Fruit fly (Drosophila melanogaster): ENCODE results near the gene mGluR.
"Not testable (repeated sequence)": the region's sequence is repeated elsewhere in the genome, so short reads cannot be mapped to it uniquely, and the experiment has no call there.

The mGluR gene

DNA sequence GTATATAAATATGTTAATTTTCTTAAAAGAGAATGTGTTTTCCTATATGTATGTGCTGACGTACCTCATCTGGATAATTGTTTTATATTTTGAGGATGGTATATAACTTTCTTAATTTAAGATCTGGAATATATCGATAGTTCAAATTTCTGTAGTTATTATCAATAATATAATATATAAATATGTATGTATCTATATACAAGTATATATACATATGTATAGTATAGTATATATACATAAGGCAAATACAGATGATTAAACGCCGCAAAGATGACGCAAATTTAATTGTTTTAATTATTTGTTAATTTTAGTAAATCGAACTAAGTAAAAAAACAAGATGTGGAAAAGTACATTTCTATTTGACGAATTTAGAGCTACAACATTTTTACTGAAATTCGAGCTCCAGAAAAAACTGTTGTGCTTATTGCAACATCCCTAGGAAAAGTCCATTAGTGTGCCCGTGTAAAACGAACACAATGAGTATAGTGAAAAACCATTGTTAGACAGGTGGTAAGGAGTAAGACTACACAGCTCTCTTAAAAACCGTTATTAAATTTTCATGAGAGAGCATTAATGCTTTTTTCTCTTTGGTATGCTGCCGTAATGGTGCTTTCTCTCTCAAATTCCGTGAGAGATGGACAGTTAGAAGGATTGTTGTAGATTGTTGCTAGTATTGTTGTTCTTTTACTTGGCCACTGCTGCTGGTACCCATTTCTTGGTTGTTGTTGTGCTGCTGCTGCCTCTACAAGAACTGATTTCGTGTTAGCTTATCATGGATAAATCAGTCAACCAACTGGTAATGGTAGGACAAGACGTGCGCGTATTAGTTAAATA, at the start of gene mGluR:
TSS of gene mGluR (plus strand) at position 784 of the 834 bp plus-strand sequence.
- no peak for TF ChIP-seq CG8478 (optimal IDR thresholded peaks at IDR 0.05)

- TF ChIP-seq CTCF (optimal IDR thresholded peaks at IDR 0.05) = no peak
Observed at dm6 chr4:896134-896533, 40.5 kb upstream of the mGluR start.

DNA sequence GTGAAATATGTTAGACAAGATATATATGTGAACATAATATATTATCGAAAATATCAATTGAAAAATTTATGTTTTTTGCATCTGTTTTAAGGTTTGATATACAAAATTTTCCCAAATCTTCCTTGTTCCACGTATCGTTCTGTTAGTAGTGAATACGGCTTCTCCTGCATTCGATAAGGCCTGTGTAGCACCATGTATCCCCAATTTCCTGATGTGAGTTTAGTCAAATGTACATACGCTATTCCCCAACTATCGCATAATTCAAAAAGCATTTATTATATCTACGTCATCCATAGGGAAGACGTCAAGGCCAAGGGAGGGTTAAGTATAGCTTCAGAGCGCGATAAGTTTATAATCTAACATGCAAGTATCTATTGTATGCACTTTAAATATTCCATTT, 32.0 kb upstream of the mGluR start:
- TF ChIP-seq CTCF (optimal IDR thresholded peaks at IDR 0.05) (no peak), CG8478 (optimal IDR thresholded peaks at IDR 0.05) (no peak)

DNA sequence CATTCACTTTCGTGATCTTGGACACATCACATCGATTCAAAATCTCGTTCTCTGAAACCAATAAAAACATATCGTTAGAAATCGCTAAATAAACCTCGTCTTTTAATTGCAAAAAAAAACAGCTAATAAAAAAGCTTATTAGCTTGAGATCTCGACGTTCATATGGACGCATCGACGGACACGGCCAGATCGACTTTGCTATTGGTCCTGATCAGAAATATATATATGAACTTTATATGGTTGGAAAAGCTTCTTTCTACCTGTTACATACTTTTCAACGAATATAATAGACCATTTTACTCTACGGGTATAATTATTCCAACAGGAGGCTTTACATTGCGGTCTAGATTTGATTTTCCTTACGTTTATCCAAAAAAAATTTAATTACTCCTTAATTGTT, 27.5 kb upstream of the mGluR start:
- TF ChIP-seq CG8478 (optimal IDR thresholded peaks at IDR 0.05) (no peak), CTCF (optimal IDR thresholded peaks at IDR 0.05) (no peak)

DNA sequence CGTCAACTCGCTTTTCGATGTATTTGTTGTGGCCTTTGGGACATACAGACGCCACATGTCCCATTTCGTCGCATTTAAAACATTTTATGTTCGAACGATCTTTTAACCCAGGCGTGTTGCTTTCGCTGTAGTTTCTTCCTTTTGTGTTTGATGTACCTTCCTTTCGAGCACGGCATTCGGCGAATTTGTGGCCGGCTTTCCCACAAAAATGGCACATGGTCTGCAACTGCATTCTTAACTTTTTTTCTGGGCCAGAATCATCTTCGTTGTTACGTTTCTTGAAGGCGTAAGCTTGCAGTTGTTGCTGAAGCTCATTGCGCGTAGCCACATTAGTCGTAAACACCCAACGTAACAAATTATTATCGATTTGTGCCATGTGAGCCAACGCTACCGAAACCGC, 24.4 kb upstream of the mGluR start, which contains the start of gene unc-13:
TSS of gene unc-13 (minus strand) at position 101 of the 400 bp plus-strand sequence.
- TF ChIP-seq CTCF, CG8478 (optimal IDR thresholded peaks at IDR 0.05): not testable (repeated sequence)

- no peak for TF ChIP-seq CTCF (optimal IDR thresholded peaks at IDR 0.05)
- TF ChIP-seq CG8478 (optimal IDR thresholded peaks at IDR 0.05) = no peak
Observed at dm6 chr4:922592-922991, 14.0 kb upstream of the mGluR start.

- no peak for TF ChIP-seq CTCF (optimal IDR thresholded peaks at IDR 0.05)
- TF ChIP-seq CG8478 (optimal IDR thresholded peaks at IDR 0.05) = no peak
Observed at dm6 chr4:930311-931198, 6.1 kb upstream of the mGluR start, which contains the start of gene eIF4G1. eIF4G1 (minus strand) TSS chr4:930715.

- TF ChIP-seq CG8478 (optimal IDR thresholded peaks at IDR 0.05) (no peak), CTCF (optimal IDR thresholded peaks at IDR 0.05) (no peak)
Observed at dm6 chr4:937119-937518, 500 bp downstream of the mGluR start.

dm6 chr4:944354-944753, 7.7 kb downstream of the mGluR start:
- TF ChIP-seq CG8478 (optimal IDR thresholded peaks at IDR 0.05) (no peak), CTCF (optimal IDR thresholded peaks at IDR 0.05) (no peak)

- no peak for TF ChIP-seq CG8478 (optimal IDR thresholded peaks at IDR 0.05)
- no peak for TF ChIP-seq CTCF (optimal IDR thresholded peaks at IDR 0.05)
Observed at dm6 chr4:946197-946596, 9.6 kb downstream of the mGluR start.

DNA sequence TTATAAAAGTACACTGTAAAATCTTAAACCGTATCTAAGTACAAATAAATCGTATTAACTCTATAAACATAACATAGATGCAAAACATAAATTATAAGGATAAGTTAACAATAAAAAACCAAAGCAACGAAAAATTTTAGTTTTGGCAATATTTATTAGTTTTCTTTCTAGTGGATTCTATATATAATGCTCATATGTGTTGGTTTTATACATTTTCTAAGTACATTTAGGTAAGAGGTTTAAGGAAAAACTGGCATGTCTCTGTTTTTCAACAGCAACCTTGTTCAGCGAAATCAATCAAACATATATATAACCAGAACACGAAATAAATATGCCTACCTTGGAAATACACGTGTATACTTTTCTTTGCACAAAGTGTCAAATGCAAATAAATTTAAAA, 12.7 kb downstream of the mGluR start:
- TF ChIP-seq CG8478 (optimal IDR thresholded peaks at IDR 0.05) (no peak), CTCF (optimal IDR thresholded peaks at IDR 0.05) (no peak)

- TF ChIP-seq CG8478 (optimal IDR thresholded peaks at IDR 0.05) = no peak
Observed at dm6 chr4:958093-958649, 21.6 kb downstream of the mGluR start, which contains the start of gene 4E-T. 4E-T (minus strand) TSS chr4:958392.

- TF ChIP-seq CG8478 (optimal IDR thresholded peaks at IDR 0.05) (no peak), CTCF (optimal IDR thresholded peaks at IDR 0.05) (no peak)
Observed at dm6 chr4:959110-959920, 22.7 kb downstream of the mGluR start.

DNA sequence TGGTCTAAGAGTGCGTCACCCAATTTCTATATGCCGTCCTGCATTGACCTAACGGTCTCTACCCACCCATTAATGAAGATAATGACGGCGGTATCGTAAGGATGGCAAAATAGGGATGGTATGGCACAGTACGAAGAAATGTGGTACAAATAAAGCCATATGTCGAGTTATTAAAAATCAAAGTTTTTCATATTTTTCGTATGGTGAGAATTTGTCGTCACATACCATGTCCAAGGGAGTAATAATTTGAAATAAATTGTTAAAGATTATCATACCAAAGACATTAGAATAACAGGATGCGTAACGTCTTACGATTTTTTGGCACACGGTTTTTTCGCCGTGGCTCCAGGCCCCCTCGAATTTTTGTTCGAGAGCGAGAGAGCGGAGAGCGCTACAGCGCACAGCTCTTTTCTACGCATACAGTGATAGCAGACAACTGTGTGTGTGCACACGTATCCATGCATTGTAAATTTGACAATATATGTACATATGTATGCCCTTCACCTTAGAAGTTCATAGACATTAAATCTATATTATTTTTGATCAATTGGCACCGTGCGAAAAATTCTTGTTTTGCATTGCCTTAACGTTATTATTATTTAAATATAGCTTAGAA, 23.4 kb downstream of the mGluR start:
- no peak for TF ChIP-seq CTCF (optimal IDR thresholded peaks at IDR 0.05)
- TF ChIP-seq CG8478 (optimal IDR thresholded peaks at IDR 0.05) = no peak
